Fruit fly (Drosophila melanogaster) whole organism, embryonic: ENCODE data around the gene Jhbp16.

Experiments
- Atf-2 ChIP-seq: fragments of 200-800 bp; sonication (Bioruptor generic); optimal IDR thresholded peaks from 2 replicates; lab custom pipeline; 2016; ENCODE audit warnings: missing biosample characterization, missing genetic modification characterization
- CG1024 ChIP-seq: fragments of 200-800 bp; sonication (Bioruptor generic); IDR thresholded peaks from 2 replicates; pipeline ENCODE4 v1.3.6; 2022; ENCODE audit warnings: missing biosample characterization, missing genetic modification characterization
- CG12236 ChIP-seq: fragments of 200-800 bp; sonication (Bioruptor generic); optimal IDR thresholded peaks from 2 replicates; lab custom pipeline; 2016; ENCODE audit warnings: missing biosample characterization, missing genetic modification characterization
- CG12391 ChIP-seq: fragments of 200-800 bp; sonication (Bioruptor generic); optimal IDR thresholded peaks from 3 replicates; lab custom pipeline; 2018; ENCODE audit warnings: missing biosample characterization, mild to moderate bottlenecking, missing genetic modification characterization, moderate library complexity
- CG13123 ChIP-seq: fragments of 200-800 bp; sonication (Bioruptor generic); optimal IDR thresholded peaks from 2 replicates; lab custom pipeline; 2016; ENCODE audit warnings: missing biosample characterization, missing genetic modification characterization
- CG14965 ChIP-seq: fragments of 200-800 bp; sonication (Bioruptor generic); optimal IDR thresholded peaks from 2 replicates; lab custom pipeline; 2016; ENCODE audit warnings: missing biosample characterization, missing genetic modification characterization, borderline replicate concordance
- CG17328 ChIP-seq: fragments of 200-800 bp; sonication (Bioruptor generic); IDR thresholded peaks from 2 replicates; pipeline ENCODE4 v1.3.6; 2022; ENCODE audit warnings: missing biosample characterization, missing genetic modification characterization
- CG17612 ChIP-seq: fragments of 200-800 bp; sonication (Bioruptor generic); IDR thresholded peaks from 2 replicates; pipeline ENCODE4 v1.3.6; 2022; ENCODE audit warnings: missing biosample characterization, missing genetic modification characterization
- CG2129 ChIP-seq: fragments of 200-800 bp; sonication (Bioruptor generic); IDR thresholded peaks from 2 replicates; pipeline ENCODE4 v1.3.6; 2022; ENCODE audit warnings: missing biosample characterization, missing genetic modification characterization; ENCODE audit not compliant: partially characterized antibody
- CG3163 ChIP-seq: fragments of 200-800 bp; sonication (Bioruptor generic); optimal IDR thresholded peaks from 3 replicates; lab custom pipeline; 2016; ENCODE audit warnings: missing biosample characterization, missing genetic modification characterization
- CG32772 ChIP-seq: fragments of 200-800 bp; sonication (Bioruptor generic); IDR thresholded peaks from 2 replicates; pipeline ENCODE4 v1.3.6; 2022; ENCODE audit warnings: missing biosample characterization, missing genetic modification characterization
- CG43689 ChIP-seq: fragments of 200-800 bp; sonication (Bioruptor generic); IDR thresholded peaks from 2 replicates; pipeline ENCODE4 v1.3.6; 2022; ENCODE audit warnings: missing biosample characterization, missing genetic modification characterization
- CG7928 ChIP-seq: fragments of 200-800 bp; sonication (Bioruptor generic); optimal IDR thresholded peaks from 2 replicates; lab custom pipeline; 2017; ENCODE audit warnings: missing biosample characterization, mild to moderate bottlenecking, missing genetic modification characterization
- CG8924 ChIP-seq: fragments of 200-800 bp; optimal IDR thresholded peaks from 3 replicates; lab custom pipeline; 2019; ENCODE audit warnings: missing biosample characterization, mild to moderate bottlenecking, missing genetic modification characterization, moderate library complexity
- CG9932 ChIP-seq: fragments of 200-800 bp; sonication (Bioruptor generic); IDR thresholded peaks from 2 replicates; pipeline ENCODE4 v1.3.6; 2022; ENCODE audit warnings: missing biosample characterization, missing genetic modification characterization
- E2f1 ChIP-seq: fragments of 200-800 bp; sonication (Bioruptor generic); IDR thresholded peaks from 2 replicates; pipeline ENCODE4 v1.3.6; 2022; ENCODE audit warnings: missing biosample characterization, missing genetic modification characterization
- Elba2 ChIP-seq: fragments of 200-800 bp; sonication (Bioruptor generic); optimal IDR thresholded peaks from 3 replicates; lab custom pipeline; 2016; ENCODE audit warnings: missing biosample characterization, missing genetic modification characterization
- Fer1 ChIP-seq: fragments of 200-800 bp; sonication (Bioruptor generic); optimal IDR thresholded peaks from 2 replicates; lab custom pipeline; 2017; ENCODE audit warnings: missing biosample characterization, mild to moderate bottlenecking, missing genetic modification characterization
- Fer2 ChIP-seq: fragments of 200-800 bp; sonication (Bioruptor generic); optimal IDR thresholded peaks from 2 replicates; lab custom pipeline; 2018; ENCODE audit warnings: missing biosample characterization, mild to moderate bottlenecking, missing genetic modification characterization, moderate library complexity
- H15 ChIP-seq: fragments of 200-800 bp; sonication (Bioruptor generic); IDR thresholded peaks from 3 replicates; pipeline ENCODE4 v1.3.6; 2022; ENCODE audit warnings: missing biosample characterization, missing genetic modification characterization
- HHEX ChIP-seq: fragments of 200-800 bp; sonication (Bioruptor generic); optimal IDR thresholded peaks from 3 replicates; lab custom pipeline; 2017; ENCODE audit warnings: missing biosample characterization, mild to moderate bottlenecking, missing genetic modification characterization, missing genetic modification reagents
- HLH4C ChIP-seq: fragments of 200-800 bp; sonication (Bioruptor generic); IDR thresholded peaks from 3 replicates; pipeline ENCODE4 v1.3.6; 2022; ENCODE audit warnings: missing biosample characterization, missing genetic modification characterization; ENCODE audit not compliant: partially characterized antibody
- HLH54F ChIP-seq: fragments of 200-800 bp; sonication (Bioruptor generic); optimal IDR thresholded peaks from 3 replicates; lab custom pipeline; 2016; ENCODE audit warnings: missing biosample characterization, missing genetic modification characterization
- Lpt ChIP-seq: fragments of >200 bp; optimal IDR thresholded peaks from 2 replicates; lab custom pipeline; 2018; ENCODE audit warnings: missing biosample characterization, missing genetic modification characterization
- Nf-YA ChIP-seq: fragments of 200-800 bp; sonication (Bioruptor generic); IDR thresholded peaks from 2 replicates; pipeline ENCODE4 v1.3.6; 2022; ENCODE audit warnings: missing biosample characterization, missing genetic modification characterization
- Optix ChIP-seq: fragments of 200-800 bp; sonication (Bioruptor generic); IDR thresholded peaks from 3 replicates; pipeline ENCODE4 v1.3.6; 2022; ENCODE audit warnings: missing biosample characterization, missing genetic modification characterization
- Pdp1 ChIP-seq, 2 experiments: fragments of 200-800 bp; sonication (Bioruptor generic); optimal IDR thresholded peaks; 3 replicates each; lab custom pipeline; 2016; ENCODE audit warnings: missing biosample characterization in 2 of 2, missing genetic modification characterization in 2 of 2, mild to moderate bottlenecking in 1 of 2, moderate library complexity in 1 of 2
- Vsx1 ChIP-seq: fragments of 200-800 bp; sonication (Bioruptor generic); optimal IDR thresholded peaks from 2 replicates; lab custom pipeline; 2017; ENCODE audit warnings: missing biosample characterization, mild to moderate bottlenecking, missing genetic modification characterization, missing genetic modification reagents
- ac ChIP-seq: fragments of 200-800 bp; sonication (Bioruptor generic); optimal IDR thresholded peaks from 3 replicates; lab custom pipeline; 2017; ENCODE audit warnings: missing biosample characterization, mild to moderate bottlenecking, missing genetic modification characterization
- amos ChIP-seq: fragments of 200-800 bp; sonication (Bioruptor generic); IDR thresholded peaks from 2 replicates; pipeline ENCODE4 v1.3.6; 2022; ENCODE audit warnings: missing biosample characterization, missing genetic modification characterization; ENCODE audit not compliant: partially characterized antibody
- ara ChIP-seq: fragments of 200-800 bp; sonication (Bioruptor generic); IDR thresholded peaks from 2 replicates; pipeline ENCODE4 v1.3.6; 2022; ENCODE audit warnings: missing biosample characterization, missing genetic modification characterization
- chm ChIP-seq: fragments of 200-800 bp; sonication (Bioruptor generic); IDR thresholded peaks from 2 replicates; pipeline ENCODE4 v1.3.6; 2022; ENCODE audit warnings: missing biosample characterization, missing genetic modification characterization
- corto ChIP-seq: fragments of 200-800 bp; sonication (Bioruptor generic); optimal IDR thresholded peaks from 2 replicates; lab custom pipeline; 2016; ENCODE audit warnings: missing biosample characterization, mild to moderate bottlenecking, missing genetic modification characterization, moderate library complexity
- dpn ChIP-seq, 2 experiments: fragments of 200-800 bp; sonication (Bioruptor generic); optimal IDR thresholded peaks; 3 replicates each; lab custom pipeline; 2016; ENCODE audit warnings: missing biosample characterization in 2 of 2, missing genetic modification characterization in 2 of 2
- grau ChIP-seq: fragments of 200-800 bp; optimal IDR thresholded peaks from 3 replicates; lab custom pipeline; 2019; ENCODE audit warnings: missing biosample characterization, mild to moderate bottlenecking, missing genetic modification characterization, moderate library complexity
- gro ChIP-seq: fragments of 200-800 bp; sonication (Bioruptor generic); optimal IDR thresholded peaks from 2 replicates; lab custom pipeline; 2016; ENCODE audit warnings: missing biosample characterization, missing genetic modification characterization
- inv ChIP-seq: fragments of 200-800 bp; sonication (Bioruptor generic); IDR thresholded peaks from 2 replicates; pipeline ENCODE4 v1.3.6; 2022; ENCODE audit warnings: missing biosample characterization, missing genetic modification characterization; ENCODE audit not compliant: partially characterized antibody
- lilli ChIP-seq: fragments of 200-800 bp; sonication (Bioruptor generic); optimal IDR thresholded peaks from 3 replicates; lab custom pipeline; 2016; ENCODE audit warnings: missing biosample characterization, missing genetic modification characterization
- maf-S ChIP-seq: fragments of 200-800 bp; sonication (Bioruptor generic); optimal IDR thresholded peaks from 2 replicates; lab custom pipeline; 2016; ENCODE audit warnings: missing biosample characterization, missing genetic modification characterization
- nmo ChIP-seq: fragments of 200-800 bp; sonication (Bioruptor generic); optimal IDR thresholded peaks from 2 replicates; lab custom pipeline; 2018; ENCODE audit warnings: missing biosample characterization, mild to moderate bottlenecking, missing genetic modification characterization, moderate library complexity
- p53 ChIP-seq: fragments of 200-800 bp; sonication (Bioruptor generic); optimal IDR thresholded peaks from 2 replicates; lab custom pipeline; 2016; ENCODE audit warnings: missing biosample characterization, missing genetic modification characterization
- pfk ChIP-seq: fragments of 200-800 bp; sonication (Bioruptor generic); optimal IDR thresholded peaks from 2 replicates; lab custom pipeline; 2018; ENCODE audit warnings: missing biosample characterization, mild to moderate bottlenecking, missing genetic modification characterization, moderate library complexity
- pros ChIP-seq: fragments of 200-800 bp; sonication (Bioruptor generic); optimal IDR thresholded peaks from 3 replicates; lab custom pipeline; 2019; ENCODE audit warnings: missing biosample characterization, mild to moderate bottlenecking, missing genetic modification characterization, moderate library complexity
- rib ChIP-seq: fragments of 200-800 bp; sonication (Bioruptor generic); IDR thresholded peaks from 2 replicates; pipeline ENCODE4 v1.3.6; 2022; ENCODE audit warnings: missing biosample characterization, missing genetic modification characterization
- sisA ChIP-seq: fragments of 200-800 bp; sonication (Bioruptor generic); IDR thresholded peaks from 2 replicates; pipeline ENCODE4 v1.3.6; 2022; ENCODE audit warnings: missing biosample characterization, missing genetic modification characterization
- tgo ChIP-seq: fragments of 200-800 bp; sonication (Bioruptor generic); IDR thresholded peaks from 3 replicates; pipeline ENCODE4 v1.3.6; 2022; ENCODE audit warnings: missing biosample characterization, missing genetic modification characterization
- ttk ChIP-seq: fragments of 200-800 bp; sonication (Bioruptor generic); IDR thresholded peaks from 2 replicates; pipeline ENCODE4 v2.1.2; 2022; ENCODE audit warnings: missing biosample characterization, missing genetic modification characterization
- unc-4 ChIP-seq: fragments of 200-800 bp; sonication (Bioruptor generic); IDR thresholded peaks from 2 replicates; pipeline ENCODE4 v1.3.6; 2022; ENCODE audit warnings: missing biosample characterization, missing genetic modification characterization; ENCODE audit not compliant: partially characterized antibody
- vnd ChIP-seq: fragments of 200-800 bp; sonication (Bioruptor generic); IDR thresholded peaks from 3 replicates; pipeline ENCODE4 v1.3.6; 2022; ENCODE audit warnings: missing biosample characterization, missing genetic modification characterization; ENCODE audit not compliant: partially characterized antibody
- zen2 ChIP-seq: fragments of 200-800 bp; sonication (Bioruptor generic); IDR thresholded peaks from 3 replicates; pipeline ENCODE4 v1.3.6; 2022; ENCODE audit warnings: missing biosample characterization, missing genetic modification characterization; ENCODE audit not compliant: partially characterized antibody
- zfh1 ChIP-seq: fragments of 200-800 bp; sonication (Bioruptor generic); IDR thresholded peaks from 3 replicates; pipeline ENCODE4 v1.3.6; 2022; ENCODE audit warnings: missing biosample characterization, missing genetic modification characterization

Gene Jhbp16

dm6 chr3R:21671636-21672035, 7.4 kb downstream of the Jhbp16 start, which contains the start of gene PolA1 (continued):
- TF ChIP-seq CG14965 (GFP tag; lab: Kevin White, UChicago) (no peak), CG1024 (no peak), CG13123 (peak; percentile 1), CG2129 (GFP tag; lab: Robert Waterston, UW) (peak; percentile 97), CG3163 (GFP tag; lab: Kevin White, UChicago) (peak; percentile 28), CG12236 (GFP tag; lab: Kevin White, UChicago) (no peak), dpn (GFP tag; optimal IDR thresholded peaks at IDR 0.05; lab: Kevin White, UChicago) (peak; percentile 55 to 59), amos (GFP tag; lab: Robert Waterston, UW) (peak; percentile 95), Optix (GFP tag; lab: Robert Waterston, UW) (no peak), CG17328 (0 out of 2 replicates have a peak, but pooled peaks have one; percentile 4), Lpt (no peak), CG17612 (GFP tag; lab: Robert Waterston, UW) (no peak), CG32772 (peak; percentile 16; the same call in 1 of the 2 replicates), CG9932 (peak; percentile 80), rib (GFP tag; lab: Robert Waterston, UW) (0 out of 2 replicates have a peak, but pooled peaks have one; percentile 16), inv (GFP tag; lab: Robert Waterston, UW) (peak; percentile 96), ac (GFP tag; lab: Kevin White, UChicago) (no peak), CG7928 (GFP tag; lab: Kevin White, UChicago) (peak; percentile 90), zfh1 (no peak), HLH4C (GFP tag; lab: Robert Waterston, UW) (peak; percentile 95), vnd (GFP tag; lab: Robert Waterston, UW) (peak; percentile 94), tgo (GFP tag; lab: Robert Waterston, UW) (peak; percentile 39; the same call in 2 of the 3 replicates), Fer1 (GFP tag; lab: Kevin White, UChicago) (peak; percentile 31), CG12391 (tag; lab: Kevin White, UChicago) (peak; percentile 77), pros (GFP tag; lab: Kevin White, UChicago) (no peak), Atf-2 (GFP tag; lab: Kevin White, UChicago) (peak; percentile 18), Pdp1 (GFP tag; optimal IDR thresholded peaks at IDR 0.05; lab: Kevin White, UChicago) (peak in 1 of 2 experiments; percentile 33), E2f1 (GFP tag; lab: Robert Waterston, UW) (peak; percentile 98), zen2 (GFP tag; lab: Robert Waterston, UW) (peak; percentile 86; the same call in 2 of the 3 replicates), lilli (GFP tag; lab: Kevin White, UChicago) (peak; percentile 80), gro (peak; percentile 64), chm (GFP tag; lab: Robert Waterston, UW) (no peak), corto (GFP tag; lab: Kevin White, UChicago) (no peak), sisA (peak; percentile 72), ttk (GFP tag; lab: Robert Waterston, UW) (no peak), H15 (GFP tag; lab: Robert Waterston, UW) (no peak), Fer2 (no peak), maf-S (peak; percentile 6), Vsx1 (GFP tag; lab: Kevin White, UChicago) (no peak), CG8924 (tag; lab: Kevin White, UChicago) (peak; percentile 12), HHEX (GFP tag; lab: Kevin White, UChicago) (no peak), unc-4 (GFP tag; lab: Robert Waterston, UW) (peak; percentile 98), nmo (GFP tag; lab: Kevin White, UChicago) (peak; percentile 77), Elba2 (GFP tag; lab: Kevin White, UChicago) (peak; percentile 9), CG43689 (GFP tag; lab: Robert Waterston, UW) (no peak), p53 (peak; percentile 31), ara (GFP tag; lab: Robert Waterston, UW) (no peak), Nf-YA (GFP tag; lab: Robert Waterston, UW) (no peak), HLH54F (GFP tag; lab: Kevin White, UChicago) (peak; percentile 57), pfk (GFP tag; lab: Kevin White, UChicago) (no peak), grau (peak; percentile 40)
